Worm (Caenorhabditis elegans): Measurements from ENCODE around the gene tdp-1.

tdp-1 gene

ce11 chrII:8961450-8961849 is 36.2 kb upstream of the tdp-1 start:
- TF ChIP-seq egl-13 (tag; optimal IDR thresholded peaks at IDR 0.05) (no peak), unc-86 (tag; optimal IDR thresholded peaks at IDR 0.05) (no peak), fkh-10 (GFP tag; optimal IDR thresholded peaks at IDR 0.05) (no peak), F16B12.6 (tag; optimal IDR thresholded peaks at IDR 0.05) (no peak), rnt-1 (tag; optimal IDR thresholded peaks at IDR 0.05) (peak; percentile 62), C34B4.2 (tag; optimal IDR thresholded peaks at IDR 0.05) (no peak), C16A3.4 (tag; optimal IDR thresholded peaks at IDR 0.05) (no peak), ceh-82 (tag; optimal IDR thresholded peaks at IDR 0.05) (no peak), skn-1 (tag; optimal IDR thresholded peaks at IDR 0.05) (no peak), pqm-1 (tag; optimal IDR thresholded peaks at IDR 0.05) (no peak), nhr-20 (tag; optimal IDR thresholded peaks at IDR 0.05) (no peak), dpl-1 (GFP tag; optimal IDR thresholded peaks at IDR 0.05) (no peak), ceh-63 (GFP tag; optimal IDR thresholded peaks at IDR 0.05) (no peak), ztf-4 (tag; optimal IDR thresholded peaks at IDR 0.05) (no peak), lin-15B (tag; optimal IDR thresholded peaks at IDR 0.05) (no peak), unc-130 (tag; optimal IDR thresholded peaks at IDR 0.05) (peak; percentile 42), blmp-1 (tag; optimal IDR thresholded peaks at IDR 0.05) (no peak), nhr-19 (GFP tag; conservative IDR thresholded peaks at IDR 0.05) (no peak), lin-14 (GFP tag; optimal IDR thresholded peaks at IDR 0.05) (peak; percentile 42), efl-3 (GFP tag; optimal IDR thresholded peaks at IDR 0.05) (no peak), unc-98 (GFP tag; IDR thresholded peaks at IDR 0.05) (no peak), efl-1 (optimal IDR thresholded peaks at IDR 0.05) (no peak), efl-1 (GFP tag; optimal IDR thresholded peaks at IDR 0.05 in 1 of 2) (peak in 1 of 2 experiments; percentile 65), nhr-71 (tag; optimal IDR thresholded peaks at IDR 0.05) (peak; percentile 15), lir-3 (tag; optimal IDR thresholded peaks at IDR 0.05; ENCODE audit: poor library complexity) (no peak), mep-1 (tag; optimal IDR thresholded peaks at IDR 0.05) (no peak), ztf-11 (tag; optimal IDR thresholded peaks at IDR 0.05) (no peak), fos-1 (tag; optimal IDR thresholded peaks at IDR 0.05) (no peak), ama-1 (optimal IDR thresholded peaks at IDR 0.05) (peak; percentile 9)

- TF ChIP-seq lin-14 (GFP tag; optimal IDR thresholded peaks at IDR 0.05) (peak; percentile 94), sox-4 (tag; optimal IDR thresholded peaks at IDR 0.05) (no peak), efl-1 (optimal IDR thresholded peaks at IDR 0.05) (peak; percentile 9 to 12), efl-1 (GFP tag; optimal IDR thresholded peaks at IDR 0.05 in 1 of 2) (peak in 1 of 2 experiments; percentile 54), aha-1 (tag; optimal IDR thresholded peaks at IDR 0.05) (no peak), tlp-1 (tag; optimal IDR thresholded peaks at IDR 0.05) (no peak), blmp-1 (tag; optimal IDR thresholded peaks at IDR 0.05) (no peak), jun-1 (tag; optimal IDR thresholded peaks at IDR 0.05) (no peak), nhr-84 (tag; optimal IDR thresholded peaks at IDR 0.05) (no peak), nhr-47 (tag; optimal IDR thresholded peaks at IDR 0.05) (peak; percentile 23), hlh-4 (tag; optimal IDR thresholded peaks at IDR 0.05) (no peak), vab-15 (tag; optimal IDR thresholded peaks at IDR 0.05) (no peak), mep-1 (tag; optimal IDR thresholded peaks at IDR 0.05) (peak; percentile 22), ceh-8 (GFP tag; optimal IDR thresholded peaks at IDR 0.05) (no peak), xbp-1 (tag; optimal IDR thresholded peaks at IDR 0.05) (no peak), nhr-85 (tag) (no peak), nhr-71 (tag; optimal IDR thresholded peaks at IDR 0.05) (peak; percentile 74), lin-15B (tag; optimal IDR thresholded peaks at IDR 0.05) (no peak), tbx-2 (tag; optimal IDR thresholded peaks at IDR 0.05) (no peak), irx-1 (tag; optimal IDR thresholded peaks at IDR 0.05) (no peak), fkh-4 (tag; optimal IDR thresholded peaks at IDR 0.05; ENCODE audit: borderline replicate concordance) (peak; percentile 62), dpl-1 (GFP tag; optimal IDR thresholded peaks at IDR 0.05) (peak in 1 of 3 experiments; percentile 1), nhr-76 (tag; optimal IDR thresholded peaks at IDR 0.05) (no peak), Y116A8C.19 (tag; optimal IDR thresholded peaks at IDR 0.05; ENCODE audit: borderline replicate concordance) (no peak), ceh-63 (GFP tag; optimal IDR thresholded peaks at IDR 0.05) (no peak), efl-3 (GFP tag; optimal IDR thresholded peaks at IDR 0.05) (no peak), unc-98 (GFP tag; IDR thresholded peaks at IDR 0.05) (no peak), ceh-90 (tag; optimal IDR thresholded peaks at IDR 0.05) (no peak), zip-4 (GFP tag; optimal IDR thresholded peaks at IDR 0.05) (no peak), unc-62 (GFP tag; optimal IDR thresholded peaks at IDR 0.05) (no peak), fos-1 (tag; optimal IDR thresholded peaks at IDR 0.05) (no peak), nhr-90 (tag; optimal IDR thresholded peaks at IDR 0.05; ENCODE audit: poor library complexity) (no peak), nhr-20 (tag; optimal IDR thresholded peaks at IDR 0.05) (no peak), nhr-11 (tag; optimal IDR thresholded peaks at IDR 0.05) (no peak), swsn-7 (tag; optimal IDR thresholded peaks at IDR 0.05) (peak; percentile 21), hpl-2 (GFP tag; optimal IDR thresholded peaks at IDR 0.05) (no peak), ama-1 (optimal IDR thresholded peaks at IDR 0.05) (no peak)
These were observed 35.4 kb upstream of the tdp-1 start for ce11 chrII:8962206-8962605.

All from whole organism, L1 larva.